Worm (Caenorhabditis elegans): ENCODE results near the gene arrd-2.

- TF ChIP-seq pqm-1 (tag; optimal IDR thresholded peaks at IDR 0.05) = no peak
- TF ChIP-seq ceh-48 (tag; optimal IDR thresholded peaks at IDR 0.05) = no peak
- no peak for TF ChIP-seq ceh-18 (tag; optimal IDR thresholded peaks at IDR 0.05)
- TF ChIP-seq dmd-4 (tag; optimal IDR thresholded peaks at IDR 0.05; ENCODE audit: borderline replicate concordance) = no peak
- no peak for TF ChIP-seq pros-1 (tag; optimal IDR thresholded peaks at IDR 0.05)
- no peak for TF ChIP-seq C08G9.2 (tag; optimal IDR thresholded peaks at IDR 0.05)
- TF ChIP-seq dve-1 (tag; optimal IDR thresholded peaks at IDR 0.05) = no peak
- TF ChIP-seq elt-2 (tag; optimal IDR thresholded peaks at IDR 0.05) = no peak
- TF ChIP-seq ceh-2 (tag; optimal IDR thresholded peaks at IDR 0.05) = no peak
Observed at ce11 chrII:9403087-9403486, 4.5 kb upstream of the arrd-2 start, which contains the start of gene Y51B9A.6.
